Worm (Caenorhabditis elegans): ENCODE measurements around the gene sss-1.

DNA sequence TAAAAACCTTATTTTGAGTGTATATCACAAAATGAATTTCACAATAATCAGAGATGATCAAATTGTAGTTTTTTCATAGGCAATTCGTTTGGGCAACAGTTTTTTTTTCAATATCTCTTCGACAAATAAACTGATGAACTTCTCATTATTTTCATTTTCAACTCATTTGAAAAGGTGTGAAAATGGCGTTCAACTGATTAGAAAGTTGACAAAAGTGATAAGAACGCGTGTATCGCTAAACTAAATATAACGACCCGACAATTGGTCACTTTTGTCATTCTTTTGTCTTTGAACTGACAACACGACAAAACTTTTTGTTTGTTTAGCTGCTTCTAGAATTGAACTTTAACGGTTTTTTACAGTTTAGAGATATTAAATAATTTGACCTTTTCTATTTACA is 38.6 kb downstream of the sss-1 start:
- no peak for TF ChIP-seq zag-1 (tag; optimal IDR thresholded peaks at IDR 0.05)
- TF ChIP-seq zip-4 (GFP tag; optimal IDR thresholded peaks at IDR 0.05) = no peak
- TF ChIP-seq mep-1 (tag; optimal IDR thresholded peaks at IDR 0.05) = no peak
- no peak for TF ChIP-seq nhr-84 (tag; optimal IDR thresholded peaks at IDR 0.05)
- TF ChIP-seq pqm-1 (tag; optimal IDR thresholded peaks at IDR 0.05) = no peak
- TF ChIP-seq nhr-12 (tag; optimal IDR thresholded peaks at IDR 0.05) = no peak

All from whole organism, L1 larva.